Worm (Caenorhabditis elegans) whole organism, midembryonic: ENCODE measurements around the gene kin-18.

Source experiments
- flt-1 ChIP-seq: fragments of 200-800 bp; sonication (Bioruptor generic); IDR thresholded peaks from 2 replicates; pipeline ENCODE4 v1.3.6; 2022; ENCODE audit warnings: missing genetic modification characterization, missing compliant biosample characterization
- med-1 ChIP-seq: sonication (generic microtip); optimal IDR thresholded peaks from 2 replicates; lab custom pipeline; 2017; ENCODE audit warnings: missing genetic modification characterization, mild to moderate bottlenecking, missing compliant biosample characterization, antibody characterized with exemption, missing genetic modification reagents; ENCODE audit not compliant: insufficient read depth
- ref-1 ChIP-seq: fragments of 200-800 bp; sonication (Bioruptor generic); conservative IDR thresholded peaks from 2 replicates; pipeline ENCODE4 v1.3.6; 2022; ENCODE audit warnings: missing genetic modification reagents, missing genetic modification characterization, missing compliant biosample characterization
- ztf-23 ChIP-seq: fragments of 200-800 bp; sonication (Bioruptor generic); IDR thresholded peaks from 2 replicates; pipeline ENCODE4 v1.3.6; 2022; ENCODE audit warnings: missing genetic modification reagents, missing genetic modification characterization, missing compliant biosample characterization
- ztf-29 ChIP-seq: fragments of 200-800 bp; sonication (Bioruptor generic); IDR thresholded peaks from 2 replicates; pipeline ENCODE4 v1.3.6; 2022; ENCODE audit warnings: missing genetic modification reagents, missing genetic modification characterization, missing compliant biosample characterization

DNA sequence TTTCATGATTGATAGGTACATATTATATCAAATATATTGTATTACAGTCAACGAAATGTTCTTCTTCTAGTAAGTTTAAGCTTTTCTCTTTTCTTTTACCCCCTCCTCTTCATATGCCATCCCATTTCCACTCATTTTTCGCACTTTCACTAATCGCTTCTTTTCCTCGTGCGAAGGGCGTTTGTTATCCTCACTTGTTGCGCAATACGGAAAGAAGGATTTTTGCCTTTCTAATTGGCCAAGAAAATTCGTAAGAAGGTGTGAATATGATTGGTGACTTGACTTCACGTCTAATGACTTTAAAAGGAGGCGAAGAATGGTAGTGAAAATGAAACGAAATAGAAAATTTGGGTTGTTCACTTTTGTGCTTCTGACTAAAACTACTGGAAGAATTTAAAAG is 22.8 kb upstream of the kin-18 start:
- TF ChIP-seq ztf-29 (GFP tag; lab: Robert Waterston, UW) (no peak), flt-1 (GFP tag; lab: Robert Waterston, UW) (no peak), med-1 (GFP tag; lab: Kevin White, UChicago) (no peak), ref-1 (GFP tag; lab: Robert Waterston, UW) (no peak), ztf-23 (GFP tag; lab: Robert Waterston, UW) (no peak)
